Fruit fly (Drosophila melanogaster): ENCODE data around the gene CG45065.

- no peak for TF ChIP-seq Hr83 (GFP tag; optimal IDR thresholded peaks at IDR 0.05; ENCODE audit: poor library complexity, severe bottlenecking)
- TF ChIP-seq tai (GFP tag; optimal IDR thresholded peaks at IDR 0.05): no peak
- TF ChIP-seq Sp1 (GFP tag; optimal IDR thresholded peaks at IDR 0.05): no peak
- no peak for TF ChIP-seq pan (optimal IDR thresholded peaks at IDR 0.05)
These were observed 48.9 kb upstream of the CG45065 start for dm6 chrX:14931296-14931695.
